Fruit fly (Drosophila melanogaster) whole organism, embryonic: ENCODE results near the gene Hrs.

Source experiments
- CG10267 ChIP-seq: fragments of 200-800 bp; sonication (Bioruptor generic); optimal IDR thresholded peaks from 2 replicates; lab custom pipeline; 2018; ENCODE audit warnings: missing biosample characterization, mild to moderate bottlenecking, missing genetic modification characterization, moderate library complexity
- CG10431 ChIP-seq: fragments of 200-800 bp; sonication (Bioruptor generic); optimal IDR thresholded peaks from 3 replicates; lab custom pipeline; 2018; ENCODE audit warnings: missing biosample characterization, mild to moderate bottlenecking, missing genetic modification characterization
- CG11247 ChIP-seq: fragments of 200-800 bp; sonication (Bioruptor generic); IDR thresholded peaks from 2 replicates; pipeline ENCODE4 v1.3.6; 2022; ENCODE audit warnings: missing biosample characterization, missing genetic modification characterization
- CG12659 ChIP-seq: fragments of 200-800 bp; sonication (Bioruptor generic); optimal IDR thresholded peaks from 3 replicates; lab custom pipeline; 2017; ENCODE audit warnings: mild to moderate bottlenecking, missing biosample characterization, missing genetic modification reagents, missing genetic modification characterization
- CG13296 ChIP-seq: fragments of 200-800 bp; sonication (Bioruptor generic); optimal IDR thresholded peaks from 3 replicates; lab custom pipeline; 2018; ENCODE audit warnings: missing biosample characterization, mild to moderate bottlenecking, missing genetic modification characterization
- CG13424 ChIP-seq: fragments of 200-800 bp; sonication (Bioruptor generic); optimal IDR thresholded peaks from 2 replicates; lab custom pipeline; 2019; ENCODE audit warnings: missing biosample characterization, mild to moderate bottlenecking, missing genetic modification characterization, moderate library complexity
- CG15514 ChIP-seq: fragments of 200-800 bp; sonication (Bioruptor generic); optimal IDR thresholded peaks from 3 replicates; lab custom pipeline; 2017; ENCODE audit warnings: missing biosample characterization, missing genetic modification characterization, mild to moderate bottlenecking, moderate library complexity, missing genetic modification reagents
- CG18599 ChIP-seq: fragments of 200-800 bp; sonication (Bioruptor generic); optimal IDR thresholded peaks from 3 replicates; lab custom pipeline; 2017; ENCODE audit warnings: missing biosample characterization, missing genetic modification characterization, mild to moderate bottlenecking, moderate library complexity, missing genetic modification reagents
- CG18619 ChIP-seq: fragments of 200-800 bp; sonication (Bioruptor generic); optimal IDR thresholded peaks from 3 replicates; lab custom pipeline; 2017; ENCODE audit warnings: missing biosample characterization, mild to moderate bottlenecking, missing genetic modification characterization
- CG2712 ChIP-seq: fragments of 200-800 bp; optimal IDR thresholded peaks from 3 replicates; lab custom pipeline; 2019; ENCODE audit warnings: missing biosample characterization, mild to moderate bottlenecking, missing genetic modification characterization, moderate library complexity
- CG3281 ChIP-seq: fragments of 200-800 bp; sonication (Bioruptor generic); optimal IDR thresholded peaks from 3 replicates; lab custom pipeline; 2017; ENCODE audit warnings: missing biosample characterization, mild to moderate bottlenecking, missing genetic modification characterization
- CG4617 ChIP-seq: fragments of 200-800 bp; sonication (Bioruptor generic); optimal IDR thresholded peaks from 3 replicates; lab custom pipeline; 2016; ENCODE audit warnings: missing biosample characterization, missing genetic modification characterization, borderline replicate concordance
- CG6689 ChIP-seq: fragments of 200-800 bp; sonication (Bioruptor generic); IDR thresholded peaks from 2 replicates; pipeline ENCODE4 v1.3.6; 2022; ENCODE audit warnings: missing biosample characterization, missing genetic modification characterization
- CG7357 ChIP-seq: fragments of 200-800 bp; sonication (Bioruptor generic); IDR thresholded peaks from 3 replicates; pipeline ENCODE4 v1.3.6; 2022; ENCODE audit warnings: missing biosample characterization, missing genetic modification characterization
- CG7839 ChIP-seq: fragments of 200-800 bp; sonication (Bioruptor generic); optimal IDR thresholded peaks from 3 replicates; lab custom pipeline; 2018; ENCODE audit warnings: missing biosample characterization, mild to moderate bottlenecking, missing genetic modification characterization, moderate library complexity
- CG7928 ChIP-seq: fragments of 200-800 bp; sonication (Bioruptor generic); optimal IDR thresholded peaks from 2 replicates; lab custom pipeline; 2017; ENCODE audit warnings: missing biosample characterization, mild to moderate bottlenecking, missing genetic modification characterization
- CG7987 ChIP-seq: fragments of 200-800 bp; sonication (Bioruptor generic); optimal IDR thresholded peaks from 2 replicates; lab custom pipeline; 2018; ENCODE audit warnings: missing biosample characterization, mild to moderate bottlenecking, missing genetic modification characterization, moderate library complexity
- CG8089 ChIP-seq: fragments of 200-800 bp; sonication (Bioruptor generic); optimal IDR thresholded peaks from 3 replicates; lab custom pipeline; 2016; ENCODE audit warnings: missing biosample characterization, missing genetic modification characterization
- CG9727 ChIP-seq: fragments of 200-800 bp; sonication (Bioruptor generic); optimal IDR thresholded peaks from 3 replicates; lab custom pipeline; 2017; ENCODE audit warnings: missing biosample characterization, mild to moderate bottlenecking, missing genetic modification characterization
- CG9932 ChIP-seq: fragments of 200-800 bp; sonication (Bioruptor generic); IDR thresholded peaks from 2 replicates; pipeline ENCODE4 v1.3.6; 2022; ENCODE audit warnings: missing biosample characterization, missing genetic modification characterization
- CHES-1-like ChIP-seq: fragments of 200-800 bp; sonication (Bioruptor generic); optimal IDR thresholded peaks from 2 replicates; lab custom pipeline; 2016; ENCODE audit warnings: missing biosample characterization, missing genetic modification characterization
- CoRest ChIP-seq: fragments of 200-800 bp; sonication (Bioruptor generic); optimal IDR thresholded peaks from 3 replicates; lab custom pipeline; 2018; ENCODE audit warnings: missing biosample characterization, mild to moderate bottlenecking, missing genetic modification characterization, moderate library complexity
- Dbx ChIP-seq: fragments of 200-800 bp; sonication (Bioruptor generic); IDR thresholded peaks from 3 replicates; pipeline ENCODE4 v1.3.6; 2022; ENCODE audit warnings: missing biosample characterization, missing genetic modification characterization
- HLH54F ChIP-seq: fragments of 200-800 bp; sonication (Bioruptor generic); optimal IDR thresholded peaks from 3 replicates; lab custom pipeline; 2016; ENCODE audit warnings: missing biosample characterization, missing genetic modification characterization
- Hr78 ChIP-seq, 2 experiments: fragments of 200-800 bp in 1 of 2; fragments of >200 bp in 1 of 2; sonication (Bioruptor generic) in 1 of 2; optimal IDR thresholded peaks; 2 replicates each; lab custom pipeline; 2017 to 2019; ENCODE audit warnings: missing biosample characterization in 2 of 2, missing genetic modification characterization in 2 of 2, mild to moderate bottlenecking in 1 of 2, moderate library complexity in 1 of 2
- Lhr ChIP-seq: fragments of 200-800 bp; sonication (Bioruptor generic); optimal IDR thresholded peaks from 3 replicates; lab custom pipeline; 2017; ENCODE audit warnings: mild to moderate bottlenecking, missing biosample characterization, missing genetic modification reagents, missing genetic modification characterization
- MBD-R2 ChIP-seq: fragments of 200-800 bp; sonication (Bioruptor generic); IDR thresholded peaks from 2 replicates; pipeline ENCODE4 v1.3.6; 2022; ENCODE audit warnings: missing biosample characterization, missing genetic modification characterization
- Mes4 ChIP-seq: fragments of 200-800 bp; sonication (Bioruptor generic); optimal IDR thresholded peaks from 2 replicates; lab custom pipeline; 2016; ENCODE audit warnings: missing biosample characterization, missing genetic modification characterization
- al ChIP-seq: fragments of 200-800 bp; sonication (Bioruptor generic); IDR thresholded peaks from 2 replicates; pipeline ENCODE4 v1.3.6; 2022; ENCODE audit warnings: missing biosample characterization, missing genetic modification characterization
- ap ChIP-seq: fragments of 200-800 bp; sonication (Bioruptor generic); IDR thresholded peaks from 2 replicates; pipeline ENCODE4 v1.3.6; 2022; ENCODE audit warnings: missing biosample characterization, missing genetic modification characterization
- bcd ChIP-seq: fragments of 200-800 bp; sonication (Bioruptor generic); optimal IDR thresholded peaks from 2 replicates; lab custom pipeline; 2017; ENCODE audit warnings: missing biosample characterization, mild to moderate bottlenecking, missing genetic modification characterization
- chif ChIP-seq, 2 experiments: fragments of 200-800 bp; sonication (Bioruptor generic); optimal IDR thresholded peaks; 3 replicates each; lab custom pipeline; 2016; ENCODE audit warnings: missing biosample characterization in 2 of 2, missing genetic modification characterization in 2 of 2
- chm ChIP-seq: fragments of 200-800 bp; sonication (Bioruptor generic); IDR thresholded peaks from 2 replicates; pipeline ENCODE4 v1.3.6; 2022; ENCODE audit warnings: missing biosample characterization, missing genetic modification characterization
- dpn ChIP-seq, 2 experiments: fragments of 200-800 bp; sonication (Bioruptor generic); optimal IDR thresholded peaks; 3 replicates each; lab custom pipeline; 2016; ENCODE audit warnings: missing biosample characterization in 2 of 2, missing genetic modification characterization in 2 of 2
- dysf ChIP-seq: fragments of 200-800 bp; sonication (Bioruptor generic); IDR thresholded peaks from 3 replicates; pipeline ENCODE4 v1.3.6; 2022; ENCODE audit warnings: missing biosample characterization, missing genetic modification characterization
- fd102C ChIP-seq: fragments of 200-800 bp; sonication (Bioruptor generic); optimal IDR thresholded peaks from 2 replicates; lab custom pipeline; 2018; ENCODE audit warnings: missing biosample characterization, mild to moderate bottlenecking, missing genetic modification characterization, moderate library complexity
- mam ChIP-seq: fragments of 200-800 bp; sonication (Bioruptor generic); optimal IDR thresholded peaks from 3 replicates; lab custom pipeline; 2016; ENCODE audit warnings: missing biosample characterization, missing genetic modification characterization
- nom ChIP-seq: fragments of 200-800 bp; sonication (Bioruptor generic); optimal IDR thresholded peaks from 2 replicates; lab custom pipeline; 2017; ENCODE audit warnings: missing biosample characterization, missing genetic modification characterization, mild to moderate bottlenecking, moderate library complexity, missing genetic modification reagents
- pan ChIP-seq, 4 experiments: fragments of >200 bp in 3 of 4; fragments of 200-800 bp in 1 of 4; sonication (Bioruptor generic) in 1 of 4; optimal IDR thresholded peaks in 3 of 4; IDR thresholded peaks in 1 of 4; 2 replicates each; pipeline versions ENCODE4 v1.3.6 to Lab custom; 2017 to 2022; ENCODE audit warnings: missing biosample characterization in 2 of 4, missing genetic modification characterization in 2 of 4, mixed read lengths in 1 of 4
- prd ChIP-seq, 3 experiments: fragments of >200 bp in 2 of 3; fragments of 200-800 bp in 1 of 3; sonication (Bioruptor generic) in 1 of 3; optimal IDR thresholded peaks in 2 of 3; IDR thresholded peaks in 1 of 3; 2 replicates in 2 of 3; 3 replicates in 1 of 3; pipeline versions ENCODE4 v1.3.6 to Lab custom; 2017 to 2022; ENCODE audit warnings: missing biosample characterization in 1 of 3, missing genetic modification characterization in 1 of 3
- pros ChIP-seq: fragments of 200-800 bp; sonication (Bioruptor generic); optimal IDR thresholded peaks from 3 replicates; lab custom pipeline; 2019; ENCODE audit warnings: missing biosample characterization, mild to moderate bottlenecking, missing genetic modification characterization, moderate library complexity
- ranshi ChIP-seq: fragments of 200-800 bp; sonication (Bioruptor generic); IDR thresholded peaks from 2 replicates; pipeline ENCODE4 v1.3.6; 2022; ENCODE audit warnings: missing biosample characterization, missing genetic modification characterization
- row ChIP-seq: fragments of 200-800 bp; sonication (Bioruptor generic); IDR thresholded peaks from 3 replicates; pipeline ENCODE4 v1.3.6; 2022; ENCODE audit warnings: missing biosample characterization, missing genetic modification characterization
- seq ChIP-seq: fragments of 200-800 bp; sonication (Bioruptor generic); IDR thresholded peaks from 2 replicates; pipeline ENCODE4 v1.3.6; 2022; ENCODE audit warnings: missing biosample characterization, missing genetic modification characterization
- slp2 ChIP-seq: fragments of 200-800 bp; sonication (Bioruptor generic); optimal IDR thresholded peaks from 2 replicates; lab custom pipeline; 2016; ENCODE audit warnings: missing biosample characterization, missing genetic modification characterization
- sug ChIP-seq: fragments of 200-800 bp; optimal IDR thresholded peaks from 2 replicates; lab custom pipeline; 2019; ENCODE audit warnings: missing biosample characterization, mild to moderate bottlenecking, missing genetic modification characterization, moderate library complexity
- tin ChIP-seq: fragments of 200-800 bp; sonication (Bioruptor generic); optimal IDR thresholded peaks from 3 replicates; lab custom pipeline; 2016; ENCODE audit warnings: missing biosample characterization, missing genetic modification characterization
- vvl ChIP-seq: fragments of 200-800 bp; sonication (Bioruptor generic); IDR thresholded peaks from 2 replicates; pipeline ENCODE4 v1.3.6; 2022; ENCODE audit warnings: missing biosample characterization, missing genetic modification characterization
- zf30C ChIP-seq: fragments of 200-800 bp; sonication (Bioruptor generic); optimal IDR thresholded peaks from 3 replicates; lab custom pipeline; 2018; ENCODE audit warnings: missing biosample characterization, mild to moderate bottlenecking, missing genetic modification characterization

Hrs gene

dm6 chr2L:2734215-2734614 is 5.6 kb upstream of the Hrs start (continued):
- TF ChIP-seq mam (GFP tag; lab: Kevin White, UChicago) (peak; percentile 60), CG7839 (tag; lab: Kevin White, UChicago) (peak; percentile 68), nom (GFP tag; lab: Kevin White, UChicago) (peak; percentile 77), Mes4 (no peak), CG18619 (GFP tag; lab: Kevin White, UChicago) (peak; percentile 31), CG10431 (GFP tag; lab: Kevin White, UChicago) (no peak), fd102C (no peak), CG9727 (GFP tag; lab: Kevin White, UChicago) (peak; percentile 66), CG13296 (GFP tag; lab: Kevin White, UChicago) (peak; percentile 66), bcd (GFP tag; lab: Kevin White, UChicago) (peak; percentile 68), tin (GFP tag; lab: Kevin White, UChicago) (peak; percentile 28), al (GFP tag; lab: Robert Waterston, UW) (peak; percentile 67), CoRest (tag; lab: Kevin White, UChicago) (peak; percentile 56), ranshi (GFP tag; lab: Robert Waterston, UW) (peak; percentile 62; the same call in 1 of the 2 replicates), chif (GFP tag; optimal IDR thresholded peaks at IDR 0.05; lab: Kevin White, UChicago) (peak in 1 of 2 experiments; percentile 4), vvl (GFP tag; lab: Robert Waterston, UW) (peak; percentile 50), CG6689 (GFP tag; lab: Robert Waterston, UW) (peak; percentile 41), CG10267 (peak; percentile 1), Dbx (peak; percentile 70), CG7357 (peak; percentile 30; the same call in 1 of the 3 replicates), dpn (GFP tag; optimal IDR thresholded peaks at IDR 0.05; lab: Kevin White, UChicago) (peak; percentile 43 to 57), chm (GFP tag; lab: Robert Waterston, UW) (no peak), CG15514 (peak; percentile 45), Lhr (no peak), Hr78 (GFP tag; optimal IDR thresholded peaks at IDR 0.05; lab: Kevin White, UChicago) (no peak), pros (no peak), zf30C (GFP tag; lab: Kevin White, UChicago) (no peak), row (GFP tag; lab: Robert Waterston, UW) (peak; percentile 68), CHES-1-like (GFP tag; lab: Kevin White, UChicago) (peak; percentile 50), CG7928 (GFP tag; lab: Kevin White, UChicago) (peak; percentile 37), CG3281 (GFP tag; lab: Kevin White, UChicago) (peak; percentile 85), CG8089 (GFP tag; lab: Kevin White, UChicago) (no peak), pan (optimal IDR thresholded peaks at IDR 0.05; lab: Kevin White, UChicago) (no peak), pan (GFP tag; optimal IDR thresholded peaks at IDR 0.05 in 1 of 2, IDR thresholded peaks at IDR 0.05 in 1 of 2) (peak in 1 of 2 experiments; percentile 23), MBD-R2 (GFP tag; lab: Robert Waterston, UW) (no peak; the same call in 1 of the 2 replicates), CG11247 (GFP tag; lab: Robert Waterston, UW) (no peak; the same call in 1 of the 2 replicates), HLH54F (GFP tag; lab: Kevin White, UChicago) (peak; percentile 49), CG13424 (tag; lab: Kevin White, UChicago) (peak; percentile 44), CG18599 (GFP tag; lab: Kevin White, UChicago) (peak; percentile 76), CG4617 (GFP tag; lab: Kevin White, UChicago) (no peak), CG12659 (GFP tag; lab: Kevin White, UChicago) (peak; percentile 56), ap (no peak), slp2 (GFP tag; lab: Kevin White, UChicago) (peak; percentile 17), dysf (GFP tag; lab: Robert Waterston, UW) (peak; percentile 69; the same call in 2 of the 3 replicates), CG9932 (GFP tag; lab: Robert Waterston, UW) (peak; percentile 64), CG7987 (no peak), seq (GFP tag; lab: Robert Waterston, UW) (no peak), prd (optimal IDR thresholded peaks at IDR 0.05; lab: Kevin White, UChicago) (no peak), prd (GFP tag; IDR thresholded peaks at IDR 0.05; lab: Robert Waterston, UW) (peak; percentile 22; the same call in 1 of the 3 replicates), sug (tag; lab: Kevin White, UChicago) (no peak), CG2712 (peak; percentile 42)
